Fruit fly (Drosophila melanogaster): ENCODE data around the gene NP15.6.

The NP15.6 gene

dm6 chr3R:19028758-19029157, 1.6 kb downstream of the NP15.6 start, which contains the start of the genes GatA and P5cr (continued):
- TF ChIP-seq hkb (optimal IDR thresholded peaks at IDR 0.05), result no peak
- peak; percentile 69 for TF ChIP-seq hkb (GFP tag; IDR thresholded peaks at IDR 0.05)
- TF ChIP-seq CG3726 (GFP tag; IDR thresholded peaks at IDR 0.05), result no peak
- peak; percentile 84 for TF ChIP-seq Dek (tag; optimal IDR thresholded peaks at IDR 0.05)
- peak; percentile 71 for TF ChIP-seq CG7372 (GFP tag; IDR thresholded peaks at IDR 0.05)
- TF ChIP-seq Fer1 (GFP tag; optimal IDR thresholded peaks at IDR 0.05), result peak; percentile 81
- peak; percentile 81 for TF ChIP-seq Aef1 (GFP tag; IDR thresholded peaks at IDR 0.05)
- TF ChIP-seq B-H2 (GFP tag; optimal IDR thresholded peaks at IDR 0.05), result peak; percentile 83
- peak; percentile 38 for TF ChIP-seq ab (GFP tag; optimal IDR thresholded peaks at IDR 0.05)
- peak; percentile 55 for TF ChIP-seq YL-1 (GFP tag; optimal IDR thresholded peaks at IDR 0.05)
- peak; percentile 51 to 69 for TF ChIP-seq bsh (GFP tag; optimal IDR thresholded peaks at IDR 0.05)
- no peak for TF ChIP-seq Neu2 (GFP tag; optimal IDR thresholded peaks at IDR 0.05; ENCODE audit: borderline replicate concordance)
- TF ChIP-seq fu2 (GFP tag; optimal IDR thresholded peaks at IDR 0.05), result peak; percentile 92
- TF ChIP-seq Lim3 (GFP tag; IDR thresholded peaks at IDR 0.05), result no peak
- no peak for TF ChIP-seq peb (GFP tag; IDR thresholded peaks at IDR 0.05)
- TF ChIP-seq otp (GFP tag; IDR thresholded peaks at IDR 0.05), result peak; percentile 86
- peak; percentile 87 for TF ChIP-seq CG15269 (tag; optimal IDR thresholded peaks at IDR 0.05)
- peak; percentile 93 for TF ChIP-seq gro (GFP tag; optimal IDR thresholded peaks at IDR 0.05)
- TF ChIP-seq CG13296 (GFP tag; optimal IDR thresholded peaks at IDR 0.05), result peak; percentile 83
- TF ChIP-seq Gug (GFP tag; IDR thresholded peaks at IDR 0.05), result peak; percentile 96
- peak; percentile 79 for TF ChIP-seq Side (GFP tag; optimal IDR thresholded peaks at IDR 0.05)
- peak; percentile 94 for TF ChIP-seq CG32532 (GFP tag; IDR thresholded peaks at IDR 0.05)
- no peak for TF ChIP-seq mld (GFP tag; IDR thresholded peaks at IDR 0.05; ENCODE audit: partially characterized antibody)
- peak; percentile 79 for TF ChIP-seq CG4424 (GFP tag; optimal IDR thresholded peaks at IDR 0.05)
- peak; percentile 60 for TF ChIP-seq ara (GFP tag; IDR thresholded peaks at IDR 0.05)
- TF ChIP-seq CG14441 (GFP tag; IDR thresholded peaks at IDR 0.05), result peak; percentile 83
- peak; percentile 58 for TF ChIP-seq tap (tag; optimal IDR thresholded peaks at IDR 0.05)
- TF ChIP-seq cad (GFP tag; optimal IDR thresholded peaks at IDR 0.05), result no peak
- no peak for TF ChIP-seq Blimp-1 (GFP tag; optimal IDR thresholded peaks at IDR 0.05)
- peak; percentile 61 for TF ChIP-seq CG6683 (GFP tag; optimal IDR thresholded peaks at IDR 0.05)
- peak; percentile 74 for TF ChIP-seq pzg (GFP tag; optimal IDR thresholded peaks at IDR 0.05)
- TF ChIP-seq CG11247 (GFP tag; IDR thresholded peaks at IDR 0.05), result peak; percentile 90

dm6 chr3R:19031210-19031609, 4.0 kb downstream of the NP15.6 start, which contains the start of the genes Prp18 and CG6013:
Gene Prp18 (minus strand): TSS chr3R:19031271.
Gene CG6013 (plus strand): TSS chr3R:19031503.
- TF ChIP-seq ase (GFP tag; IDR thresholded peaks at IDR 0.05), result no peak
- peak; percentile 46 for TF ChIP-seq CG12155 (GFP tag; optimal IDR thresholded peaks at IDR 0.05)
- no peak for TF ChIP-seq CG1603 (tag; optimal IDR thresholded peaks at IDR 0.05)
- peak; percentile 25 for TF ChIP-seq Six4 (GFP tag; optimal IDR thresholded peaks at IDR 0.05)
- TF ChIP-seq CG10274 (GFP tag; optimal IDR thresholded peaks at IDR 0.05), result no peak
- TF ChIP-seq CG10654 (GFP tag; optimal IDR thresholded peaks at IDR 0.05), result peak; percentile 60
- no peak for TF ChIP-seq CG10431 (GFP tag; optimal IDR thresholded peaks at IDR 0.05)
- TF ChIP-seq CG9932 (GFP tag; IDR thresholded peaks at IDR 0.05), result peak; percentile 67
- TF ChIP-seq Deaf1 (tag; optimal IDR thresholded peaks at IDR 0.05), result peak; percentile 38
- TF ChIP-seq vfl (GFP tag; optimal IDR thresholded peaks at IDR 0.05), result no peak
- peak; percentile 71 for TF ChIP-seq CG9797 (GFP tag; optimal IDR thresholded peaks at IDR 0.05)
- no peak; the same call in 1 of the 2 replicates for TF ChIP-seq sisA (GFP tag; IDR thresholded peaks at IDR 0.05)
- TF ChIP-seq PHDP (tag; optimal IDR thresholded peaks at IDR 0.05), result peak; percentile 78
- no peak for TF ChIP-seq slp2 (GFP tag; optimal IDR thresholded peaks at IDR 0.05)
- peak; percentile 52 for TF ChIP-seq Fer2 (tag; optimal IDR thresholded peaks at IDR 0.05)
- TF ChIP-seq CG15011 (GFP tag; optimal IDR thresholded peaks at IDR 0.05), result no peak
- peak; percentile 60 for TF ChIP-seq Meics (GFP tag; optimal IDR thresholded peaks at IDR 0.05)
- TF ChIP-seq CG2202 (tag; optimal IDR thresholded peaks at IDR 0.05), result no peak
- TF ChIP-seq BtbVII (GFP tag; optimal IDR thresholded peaks at IDR 0.05), result peak; percentile 5
- TF ChIP-seq Xrp1 (GFP tag; IDR thresholded peaks at IDR 0.05), result peak; percentile 51; the same call in 1 of the 2 replicates
- TF ChIP-seq en (GFP tag; optimal IDR thresholded peaks at IDR 0.05), result no peak
- TF ChIP-seq gcm (GFP tag; optimal IDR thresholded peaks at IDR 0.05), result peak; percentile 44

Data from whole organism, embryonic.